Fruit fly (Drosophila melanogaster): ENCODE measurements around the gene CG12111.
A peak's percentile ranks its signal among the peaks of the same experiment; 100 is the strongest.

Gene CG12111

dm6 chrX:8574672-8575350, 4.1 kb upstream of the CG12111 start (continued):
- TF ChIP-seq NC2β (GFP tag; optimal IDR thresholded peaks at IDR 0.05), result no peak
- peak; percentile 9 for TF ChIP-seq pho (GFP tag; optimal IDR thresholded peaks at IDR 0.05)
- peak; percentile 16 for TF ChIP-seq tap (tag; optimal IDR thresholded peaks at IDR 0.05)
- peak; percentile 25 for TF ChIP-seq lbe (GFP tag; optimal IDR thresholded peaks at IDR 0.05)
- TF ChIP-seq gcm (GFP tag; optimal IDR thresholded peaks at IDR 0.05), result peak; percentile 41
- TF ChIP-seq HmgD (GFP tag; optimal IDR thresholded peaks at IDR 0.05), result no peak
- peak; percentile 49; the same call in 1 of the 2 replicates for TF ChIP-seq Ptx1 (GFP tag; IDR thresholded peaks at IDR 0.05)
- TF ChIP-seq zfh2 (GFP tag; optimal IDR thresholded peaks at IDR 0.05), result peak; percentile 31
- TF ChIP-seq dimm (GFP tag; IDR thresholded peaks at IDR 0.05), result 0 out of 2 replicates have a peak, but pooled peaks have one; percentile 17
- TF ChIP-seq Neu2 (GFP tag; optimal IDR thresholded peaks at IDR 0.05; ENCODE audit: borderline replicate concordance), result no peak
- TF ChIP-seq pb (GFP tag; optimal IDR thresholded peaks at IDR 0.05), result peak; percentile 13
- TF ChIP-seq Hsf (GFP tag; optimal IDR thresholded peaks at IDR 0.05), result peak; percentile 28
- TF ChIP-seq CG6813 (GFP tag; optimal IDR thresholded peaks at IDR 0.05), result peak; percentile 37
- peak; percentile 39 for TF ChIP-seq CG9437 (GFP tag; optimal IDR thresholded peaks at IDR 0.05)
- no peak for TF ChIP-seq CG32767 (GFP tag; IDR thresholded peaks at IDR 0.05)
- no peak for TF ChIP-seq esg (GFP tag; conservative IDR thresholded peaks at IDR 0.05)
- TF ChIP-seq CG13424 (tag; optimal IDR thresholded peaks at IDR 0.05), result peak; percentile 18
- peak; percentile 45 for TF ChIP-seq Atf3 (GFP tag; optimal IDR thresholded peaks at IDR 0.05)
- no peak for TF ChIP-seq ap (GFP tag; IDR thresholded peaks at IDR 0.05)
- no peak for TF ChIP-seq CG8290 (GFP tag; optimal IDR thresholded peaks at IDR 0.05)
- peak in 1 of 2 experiments; percentile 55 for TF ChIP-seq CG8290 (tag; optimal IDR thresholded peaks at IDR 0.05)
- TF ChIP-seq Med (GFP tag), result peak; percentile 88
- TF ChIP-seq CG8281 (tag; optimal IDR thresholded peaks at IDR 0.05), result no peak
- TF ChIP-seq CG30403 (GFP tag; optimal IDR thresholded peaks at IDR 0.05), result peak; percentile 20
- peak; percentile 52 for TF ChIP-seq CG12391 (tag; optimal IDR thresholded peaks at IDR 0.05)
- no peak for TF ChIP-seq CG17612 (GFP tag; IDR thresholded peaks at IDR 0.05)
- TF ChIP-seq sug (tag; optimal IDR thresholded peaks at IDR 0.05), result peak; percentile 15
- TF ChIP-seq CG14441 (GFP tag; IDR thresholded peaks at IDR 0.05), result peak; percentile 46; the same call in 1 of the 2 replicates
- TF ChIP-seq CG34422 (GFP tag; IDR thresholded peaks at IDR 0.05), result 0 out of 3 replicates have a peak, but pooled peaks have one; percentile 35
- peak; percentile 11 for TF ChIP-seq CG10979 (tag; optimal IDR thresholded peaks at IDR 0.05)
- no peak for TF ChIP-seq CG12744 (GFP tag; optimal IDR thresholded peaks at IDR 0.05)
- TF ChIP-seq row (GFP tag; IDR thresholded peaks at IDR 0.05), result peak; percentile 53
- no peak for TF ChIP-seq CG34376 (GFP tag; optimal IDR thresholded peaks at IDR 0.05)
- peak; percentile 50 for TF ChIP-seq CG15269 (tag; optimal IDR thresholded peaks at IDR 0.05)
- TF ChIP-seq kay (GFP tag; optimal IDR thresholded peaks at IDR 0.05), result peak; percentile 45
- TF ChIP-seq CrebB (tag; optimal IDR thresholded peaks at IDR 0.05), result peak; percentile 26

dm6 chrX:8573744-8574484, 3.2 kb upstream of the CG12111 start, which contains the start of gene CG12065:
Gene CG12065, plus strand, starts transcription at chrX:8574306.
- peak in 1 of 3 experiments; percentile 44 for TF ChIP-seq lola (GFP tag; optimal IDR thresholded peaks at IDR 0.05)
- TF ChIP-seq ind (GFP tag; optimal IDR thresholded peaks at IDR 0.05), result no peak
- no peak for TF ChIP-seq p53 (GFP tag; optimal IDR thresholded peaks at IDR 0.05)
- TF ChIP-seq CG42726 (GFP tag; IDR thresholded peaks at IDR 0.05; ENCODE audit: partially characterized antibody), result 0 out of 2 replicates have a peak, but pooled peaks have one; percentile 20
- TF ChIP-seq NfI (GFP tag; optimal IDR thresholded peaks at IDR 0.05), result no peak
- no peak for TF ChIP-seq Mad (GFP tag; optimal IDR thresholded peaks at IDR 0.05)
- TF ChIP-seq cato (GFP tag; optimal IDR thresholded peaks at IDR 0.05; ENCODE audit: borderline replicate concordance), result no peak
- TF ChIP-seq CG31365 (tag; optimal IDR thresholded peaks at IDR 0.05), result no peak
- no peak for TF ChIP-seq cwo (GFP tag; optimal IDR thresholded peaks at IDR 0.05)
- peak; percentile 30 for TF ChIP-seq grn (GFP tag; optimal IDR thresholded peaks at IDR 0.05)
- TF ChIP-seq tup (GFP tag; optimal IDR thresholded peaks at IDR 0.05), result no peak
- no peak for TF ChIP-seq CG12391 (tag; optimal IDR thresholded peaks at IDR 0.05)
- TF ChIP-seq pros (GFP tag; optimal IDR thresholded peaks at IDR 0.05), result no peak
- TF ChIP-seq peb (GFP tag; IDR thresholded peaks at IDR 0.05), result no peak
- peak; percentile 73 for TF ChIP-seq Fer3 (tag; optimal IDR thresholded peaks at IDR 0.05)

Measured in whole organism, embryonic.